Fruit fly (Drosophila melanogaster): ENCODE data around the gene CG17121.

DNA sequence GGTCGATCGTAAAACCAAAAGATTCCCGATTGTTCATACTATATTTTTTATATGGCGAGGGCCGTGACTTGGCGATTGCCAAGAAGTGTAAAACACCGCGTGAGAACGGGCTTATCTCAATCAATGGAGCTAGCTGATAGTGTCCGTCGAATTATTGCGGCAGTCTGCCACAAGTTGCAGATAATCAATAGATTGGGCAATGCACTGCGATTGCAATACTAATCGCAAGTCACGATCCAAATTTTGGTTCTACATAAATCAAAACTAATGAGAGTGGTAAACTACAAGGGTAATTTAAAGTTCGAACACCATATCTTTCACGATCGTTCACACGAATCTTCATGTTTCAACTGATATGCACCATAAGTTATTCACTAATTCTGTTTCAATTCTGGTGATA, 8.7 kb upstream of the CG17121 start:
- TF ChIP-seq pan (optimal IDR thresholded peaks at IDR 0.05) (no peak), Dll (optimal IDR thresholded peaks at IDR 0.05) (no peak), CG8478 (optimal IDR thresholded peaks at IDR 0.05) (no peak), psq (optimal IDR thresholded peaks at IDR 0.05) (no peak), usp (GFP tag; optimal IDR thresholded peaks at IDR 0.05) (no peak), EcR (GFP tag; optimal IDR thresholded peaks at IDR 0.05) (no peak)
